ENCODE assay signal across 2 fruit fly cellular contexts in the genomic region with DNA sequence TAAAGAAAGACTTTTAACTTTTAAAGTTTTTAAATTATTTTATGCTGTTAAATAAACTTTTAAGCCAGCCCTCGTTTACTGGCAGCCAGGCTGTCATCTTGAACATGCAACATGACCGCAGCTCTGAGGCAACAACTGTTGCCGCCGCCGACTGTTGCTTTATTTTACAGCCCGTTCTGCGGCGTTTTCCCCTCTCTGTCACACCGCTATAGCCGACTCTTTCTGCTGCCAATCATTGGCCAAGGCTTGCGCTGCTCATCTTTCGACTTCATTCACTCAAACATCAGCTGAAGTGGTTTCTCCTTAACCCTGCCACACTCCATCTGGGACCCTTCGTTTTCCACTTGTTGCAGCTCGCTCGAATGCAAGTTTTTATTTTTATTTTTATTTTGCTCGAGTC.
TF ChIP-seq lines count a peak whose summit lies in the region.

No protein-coding gene starts in this region.

TF ChIP-seq in whole organism, prepupa, 60 proteins besides CTCF, POLR2A, EP300 and RAD21:
- TF ChIP-seq fkh (GFP tag; optimal IDR thresholded peaks at IDR 0.05; lab: Kevin White, UChicago): no peak
- peak in 1 of 2 experiments; percentile 13 for TF ChIP-seq salr (GFP tag; optimal IDR thresholded peaks at IDR 0.05; lab: Kevin White, UChicago)
- TF ChIP-seq net (GFP tag; optimal IDR thresholded peaks at IDR 0.05; lab: Kevin White, UChicago): peak; percentile 9
- peak; percentile 98 for TF ChIP-seq CG6854 (GFP tag; optimal IDR thresholded peaks at IDR 0.05; lab: Kevin White, UChicago)
TF ChIP-seq in whole organism, prepupa: peak in this region for 3.

TF ChIP-seq in whole organism, wandering third instar larva, 38 proteins besides CTCF, POLR2A, EP300 and RAD21:
- TF ChIP-seq tai (GFP tag; optimal IDR thresholded peaks at IDR 0.05; lab: Kevin White, UChicago) (no peak), woc (GFP tag; optimal IDR thresholded peaks at IDR 0.05; lab: Kevin White, UChicago) (peak; percentile 33)
TF ChIP-seq in whole organism, wandering third instar larva: peak in this region for 1.
